Worm (Caenorhabditis elegans) whole organism, L4 larva: ENCODE measurements around the gene rpn-5.
A peak's percentile ranks its signal among the peaks of the same experiment; 100 is the strongest.

Experiments used
- R02D3.7 ChIP-seq: fragments of 150-350 bp; sonication (generic microtip); optimal IDR thresholded peaks from 3 replicates; lab custom pipeline; 2014; ENCODE audit warnings: missing biosample characterization, missing genetic modification characterization
- Y105C5A.15 ChIP-seq: fragments of 200-800 bp; sonication (Bioruptor generic); IDR thresholded peaks from 2 replicates; pipeline ENCODE4 v1.3.6; 2022; ENCODE audit warnings: missing genetic modification characterization, missing compliant biosample characterization
- ZK337.2 ChIP-seq: fragments of 200-800 bp; sonication (Bioruptor generic); IDR thresholded peaks from 2 replicates; pipeline ENCODE4 v1.3.6; 2022; ENCODE audit warnings: missing genetic modification reagents, missing genetic modification characterization, missing compliant biosample characterization
- ceh-20 ChIP-seq: fragments of 200-800 bp; sonication (Bioruptor generic); IDR thresholded peaks from 2 replicates; pipeline ENCODE4 v1.3.6; 2022; ENCODE audit warnings: missing genetic modification reagents, missing genetic modification characterization, missing compliant biosample characterization
- ceh-44 ChIP-seq: fragments of 200-800 bp; sonication (Bioruptor generic); IDR thresholded peaks from 2 replicates; pipeline ENCODE4 v1.3.6; 2022; ENCODE audit warnings: missing genetic modification reagents, missing genetic modification characterization, missing compliant biosample characterization
- daf-19 ChIP-seq: fragments of 200-800 bp; sonication (Bioruptor generic); conservative IDR thresholded peaks from 2 replicates; pipeline ENCODE4 v1.3.6; 2022; ENCODE audit warnings: missing genetic modification characterization, missing compliant biosample characterization
- daf-8 ChIP-seq: fragments of 200-800 bp; sonication (Bioruptor generic); IDR thresholded peaks from 2 replicates; pipeline ENCODE4 v1.3.6; 2022; ENCODE audit warnings: missing genetic modification characterization, missing compliant biosample characterization
- dmd-6 ChIP-seq: fragments of 200-800 bp; sonication (Bioruptor generic); IDR thresholded peaks from 2 replicates; pipeline ENCODE4 v1.3.6; 2022; ENCODE audit warnings: missing genetic modification reagents, missing genetic modification characterization, missing compliant biosample characterization
- dpl-1 ChIP-seq: fragments of 150-350 bp; optimal IDR thresholded peaks from 2 replicates; lab custom pipeline; 2014; ENCODE audit warnings: missing biosample characterization, missing genetic modification reagents, missing genetic modification characterization
- dve-1 ChIP-seq: sonication (generic microtip); optimal IDR thresholded peaks from 2 replicates; lab custom pipeline; 2017; ENCODE audit warnings: antibody characterized with exemption, mild to moderate bottlenecking, missing genetic modification characterization, missing compliant biosample characterization; ENCODE audit not compliant: insufficient read depth
- egl-43 ChIP-seq: fragments of 200-800 bp; sonication (Bioruptor generic); IDR thresholded peaks from 2 replicates; pipeline ENCODE4 v1.3.6; 2022; ENCODE audit warnings: missing genetic modification reagents, missing genetic modification characterization, missing compliant biosample characterization
- fkh-10 ChIP-seq: fragments of 150-350 bp; optimal IDR thresholded peaks from 2 replicates; lab custom pipeline; 2014; ENCODE audit warnings: missing biosample characterization, missing genetic modification reagents, missing genetic modification characterization
- fos-1 ChIP-seq: fragments of 150-350 bp; optimal IDR thresholded peaks from 2 replicates; lab custom pipeline; 2014; ENCODE audit warnings: missing biosample characterization, missing genetic modification characterization
- hlh-11 ChIP-seq: fragments of 200-800 bp; sonication (Bioruptor generic); optimal IDR thresholded peaks from 2 replicates; lab custom pipeline; 2018; ENCODE audit warnings: mild to moderate bottlenecking, missing genetic modification characterization, missing compliant biosample characterization
- hlh-30 ChIP-seq: sonication (generic microtip); optimal IDR thresholded peaks from 2 replicates; lab custom pipeline; 2017; ENCODE audit warnings: antibody characterized with exemption, mild to moderate bottlenecking, missing genetic modification characterization, missing compliant biosample characterization; ENCODE audit not compliant: insufficient read depth
- hmg-1.1 ChIP-seq: fragments of 200-800 bp; sonication (Bioruptor generic); IDR thresholded peaks from 2 replicates; pipeline ENCODE4 v1.3.6; 2022; ENCODE audit warnings: missing genetic modification reagents, missing genetic modification characterization, missing compliant biosample characterization
- lin-1 ChIP-seq: fragments of 200-800 bp; sonication (Bioruptor generic); IDR thresholded peaks from 2 replicates; pipeline ENCODE4 v1.3.6; 2022; ENCODE audit warnings: missing genetic modification reagents, missing genetic modification characterization, missing compliant biosample characterization
- mdl-1 ChIP-seq, 2 experiments: fragments of 150-350 bp in 1 of 2; sonication (generic microtip) in 1 of 2; optimal IDR thresholded peaks; 2 replicates each; lab custom pipeline; 2014 to 2017; ENCODE audit warnings: missing biosample characterization in 2 of 2, missing genetic modification characterization in 2 of 2
- mxl-2 ChIP-seq: fragments of 200-800 bp; sonication (Bioruptor generic); conservative IDR thresholded peaks from 2 replicates; pipeline ENCODE4 v1.3.6; 2022; ENCODE audit warnings: missing genetic modification reagents, missing genetic modification characterization, missing compliant biosample characterization
- mxl-3 ChIP-seq: fragments of 200-800 bp; sonication (Bioruptor generic); optimal IDR thresholded peaks from 2 replicates; lab custom pipeline; 2018; ENCODE audit warnings: mild to moderate bottlenecking, missing genetic modification characterization, missing compliant biosample characterization
- nhr-25 ChIP-seq: sonication (generic microtip); optimal IDR thresholded peaks from 2 replicates; lab custom pipeline; 2017; ENCODE audit warnings: missing genetic modification characterization, mild to moderate bottlenecking, missing compliant biosample characterization, antibody characterized with exemption, moderate library complexity, borderline replicate concordance; ENCODE audit not compliant: insufficient read depth
- nhr-28 ChIP-seq: fragments of 150-350 bp; optimal IDR thresholded peaks from 2 replicates; lab custom pipeline; 2014; ENCODE audit warnings: missing biosample characterization, missing genetic modification characterization
- nhr-41 ChIP-seq: fragments of 200-800 bp; sonication (Bioruptor generic); IDR thresholded peaks from 2 replicates; pipeline ENCODE4 v1.3.6; 2022; ENCODE audit warnings: missing genetic modification reagents, missing genetic modification characterization, missing compliant biosample characterization
- nhr-48 ChIP-seq: sonication (generic microtip); optimal IDR thresholded peaks from 2 replicates; lab custom pipeline; 2016; ENCODE audit warnings: mild to moderate bottlenecking, missing genetic modification characterization, missing compliant biosample characterization
- nhr-77 ChIP-seq: fragments of 150-350 bp; optimal IDR thresholded peaks from 2 replicates; lab custom pipeline; 2014; ENCODE audit warnings: missing biosample characterization, missing genetic modification characterization
- pqm-1 ChIP-seq: sonication (generic microtip); optimal IDR thresholded peaks from 2 replicates; lab custom pipeline; 2017; ENCODE audit warnings: missing biosample characterization, missing genetic modification characterization
- rbr-2 ChIP-seq: sonication (generic microtip); optimal IDR thresholded peaks from 2 replicates; lab custom pipeline; 2016; ENCODE audit warnings: missing genotype, missing genetic modification characterization, missing compliant biosample characterization
- saeg-2 ChIP-seq: fragments of 200-800 bp; sonication (Bioruptor generic); IDR thresholded peaks from 2 replicates; pipeline ENCODE4 v1.3.6; 2022; ENCODE audit warnings: missing genetic modification reagents, missing genetic modification characterization, missing compliant biosample characterization
- set-16 ChIP-seq: fragments of 200-800 bp; sonication (Bioruptor generic); IDR thresholded peaks from 2 replicates; pipeline ENCODE4 v1.3.6; 2022; ENCODE audit warnings: missing genetic modification reagents, missing genetic modification characterization, missing compliant biosample characterization
- spr-1 ChIP-seq: sonication (generic microtip); optimal IDR thresholded peaks from 2 replicates; lab custom pipeline; 2016; ENCODE audit warnings: mild to moderate bottlenecking, missing genetic modification characterization, missing compliant biosample characterization
- spr-3 ChIP-seq: fragments of 200-800 bp; sonication (Bioruptor generic); optimal IDR thresholded peaks from 2 replicates; lab custom pipeline; 2018; ENCODE audit warnings: mild to moderate bottlenecking, missing genetic modification characterization, missing compliant biosample characterization
- tra-1 ChIP-seq: fragments of 200-800 bp; sonication (Bioruptor generic); IDR thresholded peaks from 2 replicates; pipeline ENCODE4 v1.3.6; 2022; ENCODE audit warnings: missing genetic modification reagents, missing genetic modification characterization, missing compliant biosample characterization
- unc-130 ChIP-seq: sonication (generic microtip); optimal IDR thresholded peaks from 2 replicates; lab custom pipeline; 2016; ENCODE audit warnings: missing genetic modification reagents, missing genetic modification characterization, missing compliant biosample characterization
- vab-7 ChIP-seq: fragments of 200-800 bp; sonication (Bioruptor generic); IDR thresholded peaks from 2 replicates; pipeline ENCODE4 v1.3.6; 2022; ENCODE audit warnings: missing genetic modification reagents, missing genetic modification characterization, missing compliant biosample characterization
- zfp-2 ChIP-seq: sonication (generic microtip); optimal IDR thresholded peaks from 2 replicates; lab custom pipeline; 2016; ENCODE audit warnings: mild to moderate bottlenecking, missing genetic modification characterization, missing compliant biosample characterization
- zfp-3 ChIP-seq: fragments of 200-800 bp; sonication (Bioruptor generic); conservative IDR thresholded peaks from 2 replicates; pipeline ENCODE4 v1.3.6; 2022; ENCODE audit warnings: missing genetic modification reagents, missing genetic modification characterization, missing compliant biosample characterization
- ztf-11 ChIP-seq: fragments of 150-350 bp; optimal IDR thresholded peaks from 2 replicates; lab custom pipeline; 2014; ENCODE audit warnings: missing biosample characterization, missing genetic modification characterization
- ztf-7 ChIP-seq: fragments of 150-350 bp; optimal IDR thresholded peaks from 2 replicates; lab custom pipeline; 2014; ENCODE audit warnings: missing biosample characterization, missing genetic modification characterization

Gene rpn-5

DNA sequence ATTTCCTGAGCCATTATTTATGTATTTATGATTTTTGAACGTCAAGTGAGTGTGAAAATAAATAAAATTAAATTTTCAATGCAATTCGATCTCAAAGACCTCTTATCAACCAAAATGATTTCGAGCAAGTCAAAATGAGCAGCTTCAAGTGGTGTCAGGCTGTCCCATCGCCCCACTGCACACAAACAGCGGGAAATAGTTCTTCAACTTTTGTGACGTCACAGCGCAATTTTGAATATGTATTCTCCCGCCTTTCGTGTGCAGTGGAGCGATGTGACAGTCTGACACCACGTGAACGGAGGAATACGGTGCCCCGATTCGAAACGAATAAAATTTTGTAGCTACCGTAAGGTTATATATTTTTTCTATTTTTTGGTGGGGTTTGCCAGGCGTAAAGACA is 24.6 kb downstream of the rpn-5 start:
- TF ChIP-seq R02D3.7 (tag; lab: Kevin White, UChicago) (no peak), saeg-2 (GFP tag; lab: Robert Waterston, UW) (no peak), tra-1 (no peak), zfp-2 (tag; lab: Kevin White, UChicago) (no peak), nhr-48 (tag; lab: Kevin White, UChicago) (no peak), fkh-10 (GFP tag; lab: Kevin White, UChicago) (no peak), zfp-3 (no peak), nhr-28 (tag; lab: Kevin White, UChicago) (no peak), Y105C5A.15 (no peak), egl-43 (GFP tag; lab: Robert Waterston, UW) (no peak), spr-3 (GFP tag; lab: Kevin White, UChicago) (no peak), pqm-1 (tag; lab: Kevin White, UChicago) (no peak), ztf-11 (tag; lab: Kevin White, UChicago) (no peak), dve-1 (tag; lab: Kevin White, UChicago) (no peak), daf-19 (no peak), ceh-20 (GFP tag; lab: Robert Waterston, UW) (no peak), fos-1 (tag; lab: Kevin White, UChicago) (no peak), dpl-1 (no peak), spr-1 (tag; lab: Kevin White, UChicago) (no peak)

DNA sequence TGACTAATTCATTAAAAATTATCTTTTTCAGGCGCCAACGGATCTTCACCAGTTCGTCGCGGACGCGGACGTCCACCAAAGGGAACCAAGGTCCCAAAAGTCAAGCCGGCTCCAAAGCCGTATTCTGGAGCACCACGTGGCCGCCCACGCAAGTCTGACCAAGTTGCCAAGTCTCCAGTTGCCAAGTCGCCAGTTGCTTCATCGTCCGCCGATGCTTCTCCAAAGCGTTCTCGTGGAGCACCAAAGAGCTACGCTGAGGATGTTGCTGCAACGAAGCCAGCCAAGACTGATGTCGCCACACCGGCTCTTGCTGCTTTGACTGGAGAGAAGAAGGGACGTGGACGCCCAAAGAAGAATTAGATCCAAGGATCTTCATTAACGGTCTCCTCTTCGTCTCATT is 25.0 kb downstream of the rpn-5 start:
- TF ChIP-seq unc-130 (GFP tag; lab: Kevin White, UChicago): no peak
- TF ChIP-seq mxl-2 (GFP tag; lab: Robert Waterston, UW): 0 out of 2 replicates have a peak, but pooled peaks have one; percentile 2
- no peak for TF ChIP-seq ztf-7 (tag; lab: Kevin White, UChicago)
- TF ChIP-seq set-16 (GFP tag; lab: Robert Waterston, UW): peak; percentile 72
- no peak for TF ChIP-seq R02D3.7 (tag; lab: Kevin White, UChicago)

DNA sequence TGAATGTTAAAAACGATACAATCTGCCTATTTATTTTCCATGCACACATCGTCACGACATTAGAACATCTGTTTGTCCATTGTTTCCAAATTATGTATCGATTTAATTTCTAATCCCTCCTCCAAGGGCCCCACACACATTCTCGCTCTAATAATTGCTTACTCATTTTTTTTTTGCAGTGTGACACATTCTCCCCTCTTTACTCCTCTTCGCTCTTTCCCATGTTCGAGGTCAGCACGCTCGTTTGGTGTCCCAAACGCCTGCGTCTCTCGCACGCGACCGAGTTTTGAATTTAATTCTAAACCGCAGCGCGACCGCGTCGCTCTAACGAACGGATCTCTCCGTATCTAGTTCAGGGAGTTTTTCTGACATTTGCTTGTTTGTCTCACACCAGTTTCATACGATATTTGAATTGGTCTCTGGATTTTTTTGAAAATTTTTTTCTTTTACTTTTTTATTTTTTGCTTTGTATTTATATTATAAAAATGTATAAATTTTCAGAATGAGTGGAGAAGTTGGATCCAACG is 25.6 kb downstream of the rpn-5 start, which contains the start of the genes clec-140 and hmg-11:
clec-140 (plus strand) TSS at position 477 of the 527 bp plus-strand sequence.
hmg-11 (plus strand) TSS at position 502 of the 527 bp plus-strand sequence.
- peak; percentile 66 for TF ChIP-seq pqm-1 (tag; lab: Kevin White, UChicago)
- peak; percentile 44 for TF ChIP-seq dmd-6 (GFP tag; lab: Robert Waterston, UW)
- peak; percentile 51 for TF ChIP-seq rbr-2
- peak; percentile 61 for TF ChIP-seq nhr-25
- peak; percentile 91 for TF ChIP-seq hlh-30 (tag; lab: Kevin White, UChicago)
- TF ChIP-seq nhr-41: 0 out of 2 replicates have a peak, but pooled peaks have one; percentile 40
- TF ChIP-seq daf-8: no peak
- TF ChIP-seq hmg-1.1: peak; percentile 60; the same call in 1 of the 2 replicates
- no peak for TF ChIP-seq ceh-44 (GFP tag; lab: Robert Waterston, UW)
- TF ChIP-seq dpl-1: peak; percentile 40
- no peak for TF ChIP-seq zfp-2 (tag; lab: Kevin White, UChicago)
- TF ChIP-seq lin-1: no peak
- 0 out of 2 replicates have a peak, but pooled peaks have one; percentile 14 for TF ChIP-seq vab-7 (GFP tag; lab: Robert Waterston, UW)
- peak; percentile 50 for TF ChIP-seq nhr-28 (tag; lab: Kevin White, UChicago)
- TF ChIP-seq nhr-77 (tag; lab: Kevin White, UChicago): peak; percentile 67
- peak; percentile 66 for TF ChIP-seq hlh-11
- no peak for TF ChIP-seq ZK337.2
- peak; percentile 2 for TF ChIP-seq fkh-10 (GFP tag; lab: Kevin White, UChicago)
- peak; percentile 55 to 92 for TF ChIP-seq mdl-1 (tag; optimal IDR thresholded peaks at IDR 0.05; lab: Kevin White, UChicago)
- peak; percentile 87 for TF ChIP-seq mxl-3 (GFP tag; lab: Kevin White, UChicago)
